Worm (Caenorhabditis elegans) whole organism, mixed stage, embryonic: ENCODE data around the gene C24D10.5.

Source experiments
- drap-1 ChIP-seq: fragments of 200-800 bp; sonication (Bioruptor generic); optimal IDR thresholded peaks from 3 replicates; lab custom pipeline; 2018; ENCODE audit warnings: mild to moderate bottlenecking, missing genetic modification characterization, missing compliant biosample characterization
- ham-2 ChIP-seq: fragments of 200-800 bp; sonication (Bioruptor generic); optimal IDR thresholded peaks from 2 replicates; lab custom pipeline; 2018; ENCODE audit warnings: mild to moderate bottlenecking, missing genetic modification characterization, missing compliant biosample characterization
- lsy-2 ChIP-seq: fragments of 150-350 bp; optimal IDR thresholded peaks from 2 replicates; lab custom pipeline; 2014; ENCODE audit warnings: missing biosample characterization, missing genetic modification characterization
- mab-5 ChIP-seq: fragments of 150-350 bp; optimal IDR thresholded peaks from 2 replicates; lab custom pipeline; 2014; ENCODE audit warnings: missing biosample characterization, missing genetic modification characterization
- mep-1 ChIP-seq: fragments of 150-350 bp; optimal IDR thresholded peaks from 2 replicates; lab custom pipeline; 2017; ENCODE audit warnings: missing biosample characterization, missing genetic modification reagents, missing genetic modification characterization, inconsistent platforms
- nhr-237 ChIP-seq: fragments of 150-350 bp; optimal IDR thresholded peaks from 2 replicates; lab custom pipeline; 2014; ENCODE audit warnings: missing biosample characterization, missing genetic modification characterization
- nhr-28 ChIP-seq: fragments of 150-350 bp; optimal IDR thresholded peaks from 2 replicates; lab custom pipeline; 2014; ENCODE audit warnings: missing biosample characterization, missing genetic modification characterization
- nhr-76 ChIP-seq: sonication (generic microtip); optimal IDR thresholded peaks from 2 replicates; lab custom pipeline; 2017; ENCODE audit warnings: missing biosample characterization, missing genetic modification characterization
- pha-4 ChIP-seq: fragments of 150-350 bp; optimal IDR thresholded peaks from 2 replicates; lab custom pipeline; 2018; ENCODE audit warnings: missing biosample characterization, missing genetic modification reagents, missing genetic modification characterization
- snpc-4 ChIP-seq: fragments of 150-350 bp; optimal IDR thresholded peaks from 2 replicates; lab custom pipeline; 2014; ENCODE audit warnings: missing biosample characterization, missing genetic modification characterization
- tbx-8 ChIP-seq: fragments of 200-800 bp; sonication (Bioruptor generic); optimal IDR thresholded peaks from 2 replicates; lab custom pipeline; 2018; ENCODE audit warnings: mild to moderate bottlenecking, missing genetic modification characterization, moderate library complexity, missing compliant biosample characterization
- unc-62 ChIP-seq: fragments of 150-350 bp; optimal IDR thresholded peaks from 2 replicates; lab custom pipeline; 2014; ENCODE audit warnings: missing biosample characterization, missing genetic modification reagents, missing genetic modification characterization
- ztf-11 ChIP-seq: fragments of 150-350 bp; optimal IDR thresholded peaks from 2 replicates; lab custom pipeline; 2014; ENCODE audit warnings: missing biosample characterization, missing genetic modification characterization

DNA sequence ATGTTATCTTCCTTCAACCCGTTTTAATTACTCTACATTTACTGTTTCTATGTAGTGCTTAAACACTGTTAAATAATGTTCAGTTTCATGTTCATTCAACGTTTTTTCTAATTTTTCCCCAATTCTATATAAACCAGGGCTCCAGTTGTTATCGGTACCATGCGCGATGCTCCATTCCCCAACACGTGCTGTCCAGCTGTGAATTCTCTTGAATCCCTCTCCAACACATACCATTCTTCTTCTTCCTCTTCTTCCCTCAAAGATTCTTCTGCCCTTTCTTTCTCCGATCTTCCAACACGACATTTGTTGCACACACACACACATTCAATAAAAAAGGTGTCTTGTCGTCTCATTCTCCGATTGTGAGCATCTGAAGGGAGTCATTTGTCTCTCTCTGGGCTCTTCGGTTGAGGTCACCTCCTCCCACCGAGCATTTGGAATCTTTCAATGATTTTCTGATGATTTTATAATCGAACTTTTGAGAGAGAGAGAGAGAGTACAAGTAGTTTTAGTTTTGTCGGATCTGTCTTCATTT is 22.2 kb downstream of the C24D10.5 start:
- no peak for TF ChIP-seq unc-62 (GFP tag; lab: Kevin White, UChicago)
- no peak for TF ChIP-seq nhr-237 (tag; lab: Kevin White, UChicago)
- TF ChIP-seq ztf-11 (tag; lab: Kevin White, UChicago), result no peak
- no peak for TF ChIP-seq pha-4
- TF ChIP-seq nhr-28 (tag; lab: Kevin White, UChicago), result no peak
- TF ChIP-seq ham-2 (GFP tag; lab: Kevin White, UChicago), result no peak
- no peak for TF ChIP-seq nhr-76 (tag; lab: Kevin White, UChicago)
- no peak for TF ChIP-seq snpc-4
- no peak for TF ChIP-seq tbx-8 (GFP tag; lab: Kevin White, UChicago)
- TF ChIP-seq mep-1, result no peak
- TF ChIP-seq drap-1 (GFP tag; lab: Kevin White, UChicago), result no peak
- no peak for TF ChIP-seq mab-5 (tag; lab: Kevin White, UChicago)
- no peak for TF ChIP-seq lsy-2
